Fruit fly (Drosophila melanogaster) Kc167 (cell line): Measurements from ENCODE around the gene PGAP2.

ENCODE experiments used
- Myc ChIP-seq: fragments of >200 bp; optimal IDR thresholded peaks from 2 replicates; lab custom pipeline; 2017; ENCODE audit warnings: missing external identifiers
- Sin3A ChIP-seq: fragments of >200 bp; optimal IDR thresholded peaks from 2 replicates; lab custom pipeline; 2018; ENCODE audit warnings: missing external identifiers
- h ChIP-seq: fragments of >200 bp; optimal IDR thresholded peaks from 3 replicates; lab custom pipeline; 2018; ENCODE audit warnings: missing external identifiers
- psq ChIP-seq: fragments of >200 bp; optimal IDR thresholded peaks from 2 replicates; lab custom pipeline; 2017; ENCODE audit warnings: missing external identifiers

DNA sequence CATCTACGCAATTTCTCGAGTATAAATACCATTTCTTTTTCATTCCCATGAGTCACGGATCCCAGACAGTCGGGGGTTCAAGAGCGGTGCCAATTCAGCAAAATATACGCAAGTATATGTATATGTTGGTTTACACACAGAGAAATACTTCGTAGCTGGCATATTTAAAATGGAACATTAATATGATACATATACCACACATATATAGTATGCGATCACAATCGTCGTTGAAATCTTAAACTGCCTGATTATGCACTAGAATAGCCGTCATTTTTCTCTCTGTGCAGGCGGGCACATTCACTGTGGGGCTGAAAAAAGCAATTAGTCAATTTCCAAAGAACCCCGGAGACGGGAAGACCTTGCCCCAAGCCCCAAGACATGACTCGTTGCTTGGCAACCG, 22.4 kb upstream of the PGAP2 start:
- TF ChIP-seq psq (lab: Kevin White, UChicago) (no peak), h (lab: Kevin White, UChicago) (no peak), Sin3A (lab: Kevin White, UChicago) (no peak), Myc (lab: Kevin White, UChicago) (no peak)
